Worm (Caenorhabditis elegans): ENCODE data around the gene H04M03.11.

DNA sequence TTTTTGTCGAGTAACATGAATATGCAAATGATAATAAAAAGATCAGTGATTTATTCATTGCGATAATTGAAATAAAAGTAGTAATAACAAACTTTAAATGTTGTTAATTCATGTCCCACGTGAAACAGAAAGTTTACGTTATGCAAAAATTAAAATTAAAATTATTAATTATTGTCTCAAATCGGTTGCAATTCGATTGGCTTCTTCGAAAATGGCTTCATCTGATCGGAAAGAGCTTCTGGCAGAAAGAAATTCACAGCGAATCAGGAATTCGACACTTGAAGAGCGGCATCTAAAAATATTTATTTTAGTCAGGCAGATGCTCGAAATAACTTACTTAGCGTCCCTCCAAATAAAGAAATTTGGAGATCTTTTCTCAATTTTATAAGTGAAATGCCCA is 18.6 kb downstream of the H04M03.11 start, which contains the start of gene spe-27:
- no peak for TF ChIP-seq alr-1 (tag; optimal IDR thresholded peaks at IDR 0.05; ENCODE audit: borderline replicate concordance)
- TF ChIP-seq lin-13 (GFP tag; optimal IDR thresholded peaks at IDR 0.05) = no peak
- no peak for TF ChIP-seq nhr-237 (tag; optimal IDR thresholded peaks at IDR 0.05)
- no peak for TF ChIP-seq dpl-1 (GFP tag; optimal IDR thresholded peaks at IDR 0.05)
- no peak for TF ChIP-seq pqm-1 (tag; optimal IDR thresholded peaks at IDR 0.05)
- no peak for TF ChIP-seq grh-1 (GFP tag; IDR thresholded peaks at IDR 0.05)
- no peak for TF ChIP-seq skn-1 (tag; optimal IDR thresholded peaks at IDR 0.05)
- TF ChIP-seq fkh-10 (GFP tag; optimal IDR thresholded peaks at IDR 0.05) = no peak
- TF ChIP-seq efl-3 (GFP tag; optimal IDR thresholded peaks at IDR 0.05) = no peak
- no peak for TF ChIP-seq elt-2 (tag; optimal IDR thresholded peaks at IDR 0.05)
- TF ChIP-seq nhr-76 (tag; optimal IDR thresholded peaks at IDR 0.05) = no peak
- no peak for TF ChIP-seq nhr-85 (tag)
- no peak for TF ChIP-seq zag-1 (tag; optimal IDR thresholded peaks at IDR 0.05)
- TF ChIP-seq snpc-4 (tag; optimal IDR thresholded peaks at IDR 0.05) = no peak
